Worm (Caenorhabditis elegans) whole organism, L1 larva: ENCODE data around the gene ceh-63.

Source experiments
- C34B4.2 ChIP-seq: sonication (generic microtip); optimal IDR thresholded peaks from 2 replicates; lab custom pipeline; 2017; ENCODE audit warnings: mild to moderate bottlenecking, missing genetic modification characterization, missing compliant biosample characterization
- F16B12.6 ChIP-seq: fragments of 150-350 bp; optimal IDR thresholded peaks from 2 replicates; lab custom pipeline; 2014; ENCODE audit warnings: missing biosample characterization, missing genetic modification characterization
- Y116A8C.19 ChIP-seq: sonication (generic microtip); optimal IDR thresholded peaks from 2 replicates; lab custom pipeline; 2016; ENCODE audit warnings: missing compliant biosample characterization, missing genetic modification characterization, borderline replicate concordance
- ama-1 ChIP-seq: fragments of 150-350 bp; optimal IDR thresholded peaks from 2 replicates; lab custom pipeline; 2014
- ceh-63 ChIP-seq: fragments of 200-800 bp; sonication (Bioruptor generic); optimal IDR thresholded peaks from 2 replicates; lab custom pipeline; 2018; ENCODE audit warnings: mild to moderate bottlenecking, missing genetic modification characterization, missing compliant biosample characterization
- ceh-8 ChIP-seq: fragments of 200-800 bp; sonication (Bioruptor generic); optimal IDR thresholded peaks from 2 replicates; lab custom pipeline; 2018; ENCODE audit warnings: mild to moderate bottlenecking, missing genetic modification characterization, moderate library complexity, missing compliant biosample characterization
- dsc-1 ChIP-seq: sonication (generic microtip); optimal IDR thresholded peaks from 2 replicates; lab custom pipeline; 2016; ENCODE audit warnings: mild to moderate bottlenecking, missing genetic modification characterization, missing compliant biosample characterization
- efl-1 ChIP-seq, 4 experiments: fragments of 150-350 bp; optimal IDR thresholded peaks in 3 of 4; peaks in 1 of 4; 1 replicate in 1 of 4; 2 replicates in 3 of 4; lab custom pipeline; 2014; ENCODE audit warnings: missing biosample characterization in 2 of 4, missing genetic modification characterization in 2 of 4, missing genetic modification reagents in 2 of 4
- egl-27 ChIP-seq, 2 experiments: fragments of 150-350 bp in 1 of 2; sonication (generic microtip); optimal IDR thresholded peaks; 3 replicates each; lab custom pipeline; 2017 to 2018; ENCODE audit warnings: missing biosample characterization in 2 of 2, missing genetic modification characterization in 2 of 2, missing genetic modification reagents in 2 of 2
- ets-5 ChIP-seq: fragments of 200-800 bp; sonication (Bioruptor generic); IDR thresholded peaks from 2 replicates; pipeline ENCODE4 v1.3.6; 2022; ENCODE audit warnings: missing genetic modification characterization, missing compliant biosample characterization
- fkh-8 ChIP-seq: sonication (generic microtip); optimal IDR thresholded peaks from 2 replicates; lab custom pipeline; 2016; ENCODE audit warnings: mild to moderate bottlenecking, missing genetic modification characterization, missing compliant biosample characterization
- hpl-2 ChIP-seq: fragments of 150-350 bp; optimal IDR thresholded peaks from 2 replicates; lab custom pipeline; 2014; ENCODE audit warnings: missing biosample characterization, missing genetic modification reagents, missing genetic modification characterization
- isw-1 ChIP-seq: fragments of 200-800 bp; sonication (Bioruptor generic); IDR thresholded peaks from 2 replicates; pipeline ENCODE4 v1.3.6; 2022; ENCODE audit warnings: missing genetic modification characterization, missing compliant biosample characterization
- lin-14 ChIP-seq: fragments of 200-800 bp; sonication (Bioruptor generic); optimal IDR thresholded peaks from 2 replicates; lab custom pipeline; 2018; ENCODE audit warnings: mild to moderate bottlenecking, missing genetic modification characterization, moderate library complexity, missing compliant biosample characterization
- lin-35 ChIP-seq, 2 experiments: fragments of 150-350 bp; optimal IDR thresholded peaks; 2 replicates each; lab custom pipeline; 2014; ENCODE audit warnings: missing biosample characterization in 2 of 2, missing genetic modification characterization in 2 of 2, missing genetic modification reagents in 2 of 2
- lir-3 ChIP-seq: sonication (generic microtip); optimal IDR thresholded peaks from 2 replicates; lab custom pipeline; 2016; ENCODE audit warnings: mild to moderate bottlenecking, missing genetic modification characterization, moderate library complexity, missing compliant biosample characterization; ENCODE audit not compliant: poor library complexity
- lsy-2 ChIP-seq, 2 experiments: fragments of 150-350 bp; optimal IDR thresholded peaks; 2 replicates each; lab custom pipeline; 2014; ENCODE audit warnings: missing biosample characterization in 2 of 2, missing genetic modification characterization in 2 of 2
- mab-9 ChIP-seq: fragments of 200-800 bp; sonication (Bioruptor generic); IDR thresholded peaks from 2 replicates; pipeline ENCODE4 v1.3.6; 2022; ENCODE audit warnings: missing genetic modification reagents, missing genetic modification characterization, missing compliant biosample characterization
- mdl-1 ChIP-seq, 2 experiments: fragments of 150-350 bp; optimal IDR thresholded peaks; 2 replicates each; lab custom pipeline; 2014 to 2017; ENCODE audit warnings: missing biosample characterization in 2 of 2, missing genetic modification characterization in 2 of 2, inconsistent platforms in 1 of 2
- mef-2 ChIP-seq: fragments of 150-350 bp; optimal IDR thresholded peaks from 2 replicates; lab custom pipeline; 2014; ENCODE audit warnings: missing biosample characterization, missing genetic modification characterization
- nhr-11 ChIP-seq: fragments of 150-350 bp; optimal IDR thresholded peaks from 2 replicates; lab custom pipeline; 2014; ENCODE audit warnings: missing biosample characterization, missing genetic modification characterization
- nhr-19 ChIP-seq: fragments of 200-800 bp; sonication (Bioruptor generic); conservative IDR thresholded peaks from 2 replicates; pipeline ENCODE4 v1.3.6; 2022; ENCODE audit warnings: missing genetic modification characterization, missing compliant biosample characterization
- nhr-237 ChIP-seq: fragments of 150-350 bp; optimal IDR thresholded peaks from 2 replicates; lab custom pipeline; 2014; ENCODE audit warnings: missing biosample characterization, missing genetic modification characterization
- nhr-47 ChIP-seq: sonication (generic microtip); optimal IDR thresholded peaks from 2 replicates; lab custom pipeline; 2016; ENCODE audit warnings: mild to moderate bottlenecking, missing genetic modification characterization, moderate library complexity, missing compliant biosample characterization
- nhr-71 ChIP-seq: sonication (generic microtip); optimal IDR thresholded peaks from 2 replicates; lab custom pipeline; 2016; ENCODE audit warnings: mild to moderate bottlenecking, missing genetic modification characterization, moderate library complexity, missing compliant biosample characterization
- nhr-84 ChIP-seq: sonication (generic microtip); optimal IDR thresholded peaks from 2 replicates; lab custom pipeline; 2017; ENCODE audit warnings: missing biosample characterization, missing genetic modification characterization
- nhr-90 ChIP-seq: sonication (generic microtip); optimal IDR thresholded peaks from 2 replicates; lab custom pipeline; 2016; ENCODE audit warnings: mild to moderate bottlenecking, missing genetic modification characterization, missing compliant biosample characterization; ENCODE audit not compliant: poor library complexity
- rnt-1 ChIP-seq: sonication (generic microtip); optimal IDR thresholded peaks from 2 replicates; lab custom pipeline; 2016; ENCODE audit warnings: mild to moderate bottlenecking, missing genetic modification characterization, moderate library complexity, missing compliant biosample characterization
- snu-23 ChIP-seq: sonication (generic microtip); optimal IDR thresholded peaks from 2 replicates; lab custom pipeline; 2016; ENCODE audit warnings: missing genetic modification characterization, missing compliant biosample characterization
- swsn-7 ChIP-seq: sonication (generic microtip); optimal IDR thresholded peaks from 2 replicates; lab custom pipeline; 2016; ENCODE audit warnings: missing genetic modification characterization, missing compliant biosample characterization
- tlp-1 ChIP-seq: fragments of 150-350 bp; optimal IDR thresholded peaks from 2 replicates; lab custom pipeline; 2014; ENCODE audit warnings: missing biosample characterization, missing genetic modification characterization
- unc-130 ChIP-seq: fragments of 150-350 bp; optimal IDR thresholded peaks from 2 replicates; lab custom pipeline; 2017; ENCODE audit warnings: missing biosample characterization, missing genetic modification characterization, inconsistent platforms
- zag-1 ChIP-seq: fragments of 150-350 bp; optimal IDR thresholded peaks from 2 replicates; lab custom pipeline; 2014; ENCODE audit warnings: missing biosample characterization, missing genetic modification characterization
- ztf-11 ChIP-seq, 2 experiments: sonication (generic microtip); optimal IDR thresholded peaks; 2 replicates each; lab custom pipeline; 2016 to 2017; ENCODE audit warnings: missing genetic modification characterization in 2 of 2, missing biosample characterization in 1 of 2, missing compliant biosample characterization in 1 of 2

Gene ceh-63

ce11 chrX:3693138-3693537 lies 19.3 kb upstream of the ceh-63 start, which contains the start of gene C02F12.8:
C02F12.8 (minus strand) TSS chrX:3693238.
- TF ChIP-seq C34B4.2 (tag; lab: Kevin White, UChicago) (no peak), nhr-237 (tag; lab: Kevin White, UChicago) (no peak), ceh-8 (no peak), ztf-11 (tag; optimal IDR thresholded peaks at IDR 0.05; lab: Kevin White, UChicago) (no peak), fkh-8 (tag; lab: Kevin White, UChicago) (no peak), lin-14 (GFP tag; lab: Kevin White, UChicago) (no peak), unc-130 (tag; lab: Kevin White, UChicago) (no peak), egl-27 (tag; optimal IDR thresholded peaks at IDR 0.05; lab: Kevin White, UChicago) (no peak), nhr-11 (tag; lab: Kevin White, UChicago) (no peak), hpl-2 (GFP tag; lab: Kevin White, UChicago) (no peak), mef-2 (tag; lab: Kevin White, UChicago) (no peak)

ce11 chrX:3689802-3690201 lies 15.9 kb upstream of the ceh-63 start:
- TF ChIP-seq snu-23 (GFP tag; lab: Kevin White, UChicago), result no peak
- no peak for TF ChIP-seq lir-3 (tag; lab: Kevin White, UChicago)
- no peak for TF ChIP-seq nhr-237 (tag; lab: Kevin White, UChicago)
- TF ChIP-seq swsn-7, result no peak
- no peak for TF ChIP-seq tlp-1 (tag; lab: Kevin White, UChicago)
- TF ChIP-seq zag-1 (tag; lab: Kevin White, UChicago), result no peak
- TF ChIP-seq ets-5 (GFP tag; lab: Robert Waterston, UW), result no peak
- TF ChIP-seq Y116A8C.19 (tag; lab: Kevin White, UChicago), result no peak
- no peak for TF ChIP-seq ceh-8
- no peak for TF ChIP-seq lin-35 (GFP tag; optimal IDR thresholded peaks at IDR 0.05; lab: Kevin White, UChicago)
- no peak for TF ChIP-seq nhr-84 (tag; lab: Kevin White, UChicago)
- TF ChIP-seq dsc-1 (tag; lab: Kevin White, UChicago), result no peak
- TF ChIP-seq isw-1 (GFP tag; lab: Robert Waterston, UW), result no peak
- TF ChIP-seq nhr-47 (tag; lab: Kevin White, UChicago), result no peak

DNA sequence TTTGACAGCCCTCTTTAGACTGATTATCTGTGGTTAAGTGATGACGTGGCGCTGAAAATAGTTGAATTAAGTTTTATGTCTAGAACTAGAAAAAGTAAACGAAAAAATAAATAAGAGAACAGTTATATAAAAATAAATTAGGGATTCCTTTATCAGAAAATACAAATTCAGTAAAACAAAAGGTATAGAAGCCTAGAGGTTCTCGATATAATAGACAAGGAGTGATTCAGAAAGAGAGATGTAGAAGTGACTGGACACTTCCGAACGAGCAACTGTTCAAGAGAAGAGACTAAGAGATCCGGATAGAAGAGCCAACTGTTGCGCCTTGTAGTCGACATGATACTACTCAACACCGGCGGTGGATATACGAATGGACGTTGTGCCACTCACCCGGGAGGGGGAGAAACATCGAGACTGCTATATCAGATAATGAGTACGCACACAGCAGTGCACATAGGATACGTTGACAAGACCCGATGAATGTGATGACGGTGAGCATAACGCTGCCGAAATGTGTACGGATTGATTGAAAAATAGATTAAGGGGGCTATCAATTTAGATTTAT lies 15.4 kb upstream of the ceh-63 start, which contains the start of gene tag-278:
Gene tag-278, minus strand, starts transcription at position 51 of the 565 bp plus-strand sequence.
- TF ChIP-seq efl-1 (optimal IDR thresholded peaks at IDR 0.05; lab: Kevin White, UChicago) (no peak), efl-1 (GFP tag; optimal IDR thresholded peaks at IDR 0.05 in 1 of 2; lab: Kevin White, UChicago) (peak in 1 of 2 experiments; percentile 70), nhr-19 (peak; percentile 27; the same call in 1 of the 2 replicates), unc-130 (tag; lab: Kevin White, UChicago) (peak; percentile 17), nhr-90 (tag; lab: Kevin White, UChicago) (no peak), rnt-1 (tag; lab: Kevin White, UChicago) (peak; percentile 47), mab-9 (GFP tag; lab: Robert Waterston, UW) (no peak), nhr-71 (tag; lab: Kevin White, UChicago) (peak; percentile 65), lin-14 (GFP tag; lab: Kevin White, UChicago) (peak; percentile 67), nhr-47 (tag; lab: Kevin White, UChicago) (peak; percentile 3), snu-23 (GFP tag; lab: Kevin White, UChicago) (peak; percentile 31), lsy-2 (tag; optimal IDR thresholded peaks at IDR 0.05; lab: Kevin White, UChicago) (peak in 1 of 2 experiments; percentile 9), ama-1 (lab: Kevin White, UChicago) (no peak), mdl-1 (tag; optimal IDR thresholded peaks at IDR 0.05; lab: Kevin White, UChicago) (peak in 1 of 2 experiments; percentile 12), ztf-11 (tag; optimal IDR thresholded peaks at IDR 0.05; lab: Kevin White, UChicago) (no peak), C34B4.2 (tag; lab: Kevin White, UChicago) (no peak)

DNA sequence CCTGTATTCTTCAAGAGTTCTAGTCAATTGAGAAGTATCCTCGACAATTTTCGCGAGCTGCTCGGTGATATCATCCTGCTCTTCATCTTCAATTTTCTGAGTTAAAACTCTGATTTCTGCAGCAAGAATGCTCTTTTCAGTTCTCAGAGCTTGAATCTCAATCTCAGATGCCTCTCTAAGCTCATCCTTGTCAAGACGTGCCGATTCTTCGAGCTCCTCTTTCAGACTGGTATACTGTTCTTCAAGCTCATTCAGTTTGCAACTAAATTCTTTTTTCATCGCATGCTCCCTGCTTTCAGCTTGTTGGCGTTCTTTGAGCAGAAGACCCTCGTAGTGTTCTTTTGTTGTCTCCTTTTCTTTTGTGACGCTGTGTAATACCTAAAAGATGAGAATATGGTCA lies 12.6 kb upstream of the ceh-63 start:
- TF ChIP-seq F16B12.6 (tag; lab: Kevin White, UChicago), result no peak
- peak; percentile 67 for TF ChIP-seq ceh-63 (GFP tag; lab: Kevin White, UChicago)
